Fruit fly (Drosophila melanogaster): ENCODE measurements around the gene CG11570.

DNA sequence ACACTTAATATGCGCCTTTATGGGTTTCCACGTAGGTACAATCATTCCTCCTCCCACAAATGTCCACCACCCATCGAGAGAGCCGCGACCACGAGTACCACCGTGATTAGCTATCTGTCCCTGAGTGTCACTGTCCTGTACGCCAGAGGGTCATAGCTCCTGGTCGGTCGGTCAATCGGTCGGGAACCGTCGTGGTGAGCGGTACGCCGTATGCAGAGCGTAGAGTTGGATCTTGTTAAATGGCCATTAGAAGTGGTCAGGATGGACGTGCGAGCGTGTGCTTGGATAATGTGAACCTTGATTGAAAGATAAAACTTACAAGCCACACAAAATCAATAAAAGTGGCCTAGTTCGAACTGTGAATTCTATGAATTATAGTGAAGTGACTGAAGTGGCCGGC, 27.0 kb upstream of the CG11570 start, which contains the start of gene CG6938:
- TF ChIP-seq jim (GFP tag; optimal IDR thresholded peaks at IDR 0.05) = no peak
- TF ChIP-seq GATAd (GFP tag; optimal IDR thresholded peaks at IDR 0.05) = no peak
- TF ChIP-seq psq (GFP tag; optimal IDR thresholded peaks at IDR 0.05) = no peak
- no peak for TF ChIP-seq Mio (GFP tag; optimal IDR thresholded peaks at IDR 0.05)
- no peak for TF ChIP-seq Abd-B (GFP tag; optimal IDR thresholded peaks at IDR 0.05)
